Fruit fly (Drosophila melanogaster) whole organism, embryonic: ENCODE data around the gene Bap60.

ENCODE experiments used
- Abd-B ChIP-seq: fragments of 200-800 bp; sonication (Bioruptor generic); optimal IDR thresholded peaks from 2 replicates; lab custom pipeline; 2018; ENCODE audit warnings: missing biosample characterization, mild to moderate bottlenecking, missing genetic modification characterization, moderate library complexity
- Antp ChIP-seq: fragments of 200-800 bp; sonication (Bioruptor generic); optimal IDR thresholded peaks from 3 replicates; lab custom pipeline; 2016; ENCODE audit warnings: missing biosample characterization, missing genetic modification characterization
- Asciz ChIP-seq: fragments of 200-800 bp; sonication (Bioruptor generic); optimal IDR thresholded peaks from 2 replicates; lab custom pipeline; 2017; ENCODE audit warnings: missing biosample characterization, mild to moderate bottlenecking, missing genetic modification characterization, missing genetic modification reagents
- Bdp1 ChIP-seq: fragments of 200-800 bp; sonication (Bioruptor generic); optimal IDR thresholded peaks from 3 replicates; lab custom pipeline; 2016; ENCODE audit warnings: missing biosample characterization, missing genetic modification characterization
- CG10274 ChIP-seq: fragments of 200-800 bp; sonication (Bioruptor generic); optimal IDR thresholded peaks from 3 replicates; lab custom pipeline; 2017; ENCODE audit warnings: missing biosample characterization, mild to moderate bottlenecking, missing genetic modification characterization
- CG10979 ChIP-seq: fragments of 200-800 bp; sonication (Bioruptor generic); optimal IDR thresholded peaks from 2 replicates; lab custom pipeline; 2018; ENCODE audit warnings: missing biosample characterization, mild to moderate bottlenecking, missing genetic modification characterization, moderate library complexity
- CG12744 ChIP-seq: fragments of 200-800 bp; sonication (Bioruptor generic); optimal IDR thresholded peaks from 2 replicates; lab custom pipeline; 2016; ENCODE audit warnings: missing biosample characterization, missing genetic modification characterization
- CG13624 ChIP-seq: fragments of 200-800 bp; sonication (Bioruptor generic); optimal IDR thresholded peaks from 2 replicates; lab custom pipeline; 2016; ENCODE audit warnings: missing biosample characterization, missing genetic modification characterization
- CG14441 ChIP-seq: fragments of 200-800 bp; sonication (Bioruptor generic); IDR thresholded peaks from 2 replicates; pipeline ENCODE4 v1.3.6; 2022; ENCODE audit warnings: missing biosample characterization, missing genetic modification characterization
- CG14667 ChIP-seq: fragments of 200-800 bp; sonication (Bioruptor generic); IDR thresholded peaks from 2 replicates; pipeline ENCODE4 v1.3.6; 2022; ENCODE audit warnings: missing biosample characterization, missing genetic modification characterization
- CG15601 ChIP-seq: fragments of 200-800 bp; sonication (Bioruptor generic); optimal IDR thresholded peaks from 3 replicates; lab custom pipeline; 2019; ENCODE audit warnings: missing biosample characterization, mild to moderate bottlenecking, missing genetic modification characterization, moderate library complexity
- CG1603 ChIP-seq: fragments of 200-800 bp; sonication (Bioruptor generic); optimal IDR thresholded peaks from 2 replicates; lab custom pipeline; 2019; ENCODE audit warnings: missing biosample characterization, mild to moderate bottlenecking, missing genetic modification characterization, moderate library complexity
- CG16863 ChIP-seq: fragments of 200-800 bp; sonication (Bioruptor generic); optimal IDR thresholded peaks from 3 replicates; lab custom pipeline; 2016; ENCODE audit warnings: missing biosample characterization, missing genetic modification characterization
- CG17912 ChIP-seq: fragments of 200-800 bp; sonication (Bioruptor generic); optimal IDR thresholded peaks from 2 replicates; lab custom pipeline; 2018; ENCODE audit warnings: missing biosample characterization, mild to moderate bottlenecking, missing genetic modification characterization
- CG1792 ChIP-seq: fragments of 200-800 bp; sonication (Bioruptor generic); optimal IDR thresholded peaks from 2 replicates; lab custom pipeline; 2016; ENCODE audit warnings: missing biosample characterization, missing genetic modification characterization
- CG18262 ChIP-seq: fragments of 200-800 bp; optimal IDR thresholded peaks from 3 replicates; lab custom pipeline; 2019; ENCODE audit warnings: missing biosample characterization, mild to moderate bottlenecking, missing genetic modification characterization, moderate library complexity
- CG18599 ChIP-seq: fragments of 200-800 bp; sonication (Bioruptor generic); optimal IDR thresholded peaks from 3 replicates; lab custom pipeline; 2017; ENCODE audit warnings: missing biosample characterization, missing genetic modification characterization, mild to moderate bottlenecking, moderate library complexity, missing genetic modification reagents
- CG31388 ChIP-seq: fragments of 200-800 bp; sonication (Bioruptor generic); optimal IDR thresholded peaks from 2 replicates; lab custom pipeline; 2016; ENCODE audit warnings: missing biosample characterization, missing genetic modification characterization
- CG7556 ChIP-seq: fragments of 200-800 bp; sonication (Bioruptor generic); optimal IDR thresholded peaks from 2 replicates; lab custom pipeline; 2017; ENCODE audit warnings: missing biosample characterization, mild to moderate bottlenecking, missing genetic modification characterization
- CG8924 ChIP-seq: fragments of 200-800 bp; optimal IDR thresholded peaks from 3 replicates; lab custom pipeline; 2019; ENCODE audit warnings: missing biosample characterization, mild to moderate bottlenecking, missing genetic modification characterization, moderate library complexity
- CHES-1-like ChIP-seq: fragments of 200-800 bp; sonication (Bioruptor generic); optimal IDR thresholded peaks from 2 replicates; lab custom pipeline; 2016; ENCODE audit warnings: missing biosample characterization, missing genetic modification characterization
- Camta ChIP-seq: fragments of 200-800 bp; sonication (Bioruptor generic); optimal IDR thresholded peaks from 2 replicates; lab custom pipeline; 2016; ENCODE audit warnings: missing biosample characterization, missing genetic modification characterization
- Elba2 ChIP-seq: fragments of 200-800 bp; sonication (Bioruptor generic); optimal IDR thresholded peaks from 3 replicates; lab custom pipeline; 2016; ENCODE audit warnings: missing biosample characterization, missing genetic modification characterization
- HLH3B ChIP-seq: fragments of 200-800 bp; sonication (Bioruptor generic); IDR thresholded peaks from 2 replicates; pipeline ENCODE4 v1.3.6; 2022; ENCODE audit warnings: missing biosample characterization, missing genetic modification characterization
- HLH54F ChIP-seq: fragments of 200-800 bp; sonication (Bioruptor generic); optimal IDR thresholded peaks from 3 replicates; lab custom pipeline; 2016; ENCODE audit warnings: missing biosample characterization, missing genetic modification characterization
- Hand ChIP-seq: fragments of 200-800 bp; sonication (Bioruptor generic); optimal IDR thresholded peaks from 2 replicates; lab custom pipeline; 2017; ENCODE audit warnings: mild to moderate bottlenecking, missing biosample characterization, missing genetic modification reagents, missing genetic modification characterization
- HmgD ChIP-seq: fragments of 200-800 bp; sonication (Bioruptor generic); optimal IDR thresholded peaks from 3 replicates; lab custom pipeline; 2016; ENCODE audit warnings: missing biosample characterization, missing genetic modification characterization
- Max ChIP-seq: fragments of 200-800 bp; sonication (Bioruptor generic); optimal IDR thresholded peaks from 2 replicates; lab custom pipeline; 2016; ENCODE audit warnings: missing biosample characterization, mild to moderate bottlenecking, missing genetic modification characterization
- Nf-YB ChIP-seq: fragments of 200-800 bp; sonication (Bioruptor generic); optimal IDR thresholded peaks from 3 replicates; lab custom pipeline; 2019; ENCODE audit warnings: missing biosample characterization, mild to moderate bottlenecking, missing genetic modification characterization, moderate library complexity
- Pdp1 ChIP-seq, 2 experiments: fragments of 200-800 bp; sonication (Bioruptor generic); optimal IDR thresholded peaks; 3 replicates each; lab custom pipeline; 2016; ENCODE audit warnings: missing biosample characterization in 2 of 2, missing genetic modification characterization in 2 of 2, mild to moderate bottlenecking in 1 of 2, moderate library complexity in 1 of 2
- Taf1 ChIP-seq: fragments of 200-800 bp; sonication (Bioruptor generic); IDR thresholded peaks from 2 replicates; pipeline ENCODE4 v1.3.6; 2022; ENCODE audit warnings: missing biosample characterization, missing genetic modification characterization
- Trl ChIP-seq, 3 experiments: fragments of >200 bp in 2 of 3; fragments of 200-800 bp in 1 of 3; sonication (Bioruptor generic) in 1 of 3; optimal IDR thresholded peaks; 2 replicates in 1 of 3; 3 replicates in 2 of 3; lab custom pipeline; 2016 to 2017; ENCODE audit warnings: missing biosample characterization in 1 of 3, missing genetic modification characterization in 1 of 3
- Xbp1 ChIP-seq: fragments of 200-800 bp; sonication (Bioruptor generic); optimal IDR thresholded peaks from 3 replicates; lab custom pipeline; 2016; ENCODE audit warnings: missing biosample characterization, mild to moderate bottlenecking, missing genetic modification characterization
- Xrp1 ChIP-seq: fragments of 200-800 bp; sonication (Bioruptor generic); IDR thresholded peaks from 2 replicates; pipeline ENCODE4 v1.3.6; 2022; ENCODE audit warnings: missing biosample characterization, missing genetic modification characterization
- ato ChIP-seq: fragments of 200-800 bp; sonication (Bioruptor generic); IDR thresholded peaks from 2 replicates; pipeline ENCODE4 v1.3.6; 2022; ENCODE audit warnings: missing biosample characterization, missing genetic modification characterization; ENCODE audit not compliant: partially characterized antibody
- bab2 ChIP-seq: fragments of 200-800 bp; sonication (Bioruptor generic); optimal IDR thresholded peaks from 2 replicates; lab custom pipeline; 2016; ENCODE audit warnings: missing biosample characterization, missing genetic modification characterization
- cato ChIP-seq: fragments of 200-800 bp; sonication (Bioruptor generic); optimal IDR thresholded peaks from 2 replicates; lab custom pipeline; 2016; ENCODE audit warnings: missing biosample characterization, missing genetic modification characterization, borderline replicate concordance
- crc ChIP-seq: fragments of 200-800 bp; sonication (Bioruptor generic); optimal IDR thresholded peaks from 2 replicates; lab custom pipeline; 2016; ENCODE audit warnings: missing biosample characterization, missing genetic modification characterization
- disco-r ChIP-seq: fragments of 200-800 bp; sonication (Bioruptor generic); optimal IDR thresholded peaks from 2 replicates; lab custom pipeline; 2016; ENCODE audit warnings: missing biosample characterization, missing genetic modification characterization
- fd96Cb ChIP-seq: fragments of 200-800 bp; sonication (Bioruptor generic); optimal IDR thresholded peaks from 2 replicates; lab custom pipeline; 2018; ENCODE audit warnings: missing biosample characterization, mild to moderate bottlenecking, missing genetic modification characterization, moderate library complexity
- gro ChIP-seq: fragments of 200-800 bp; sonication (Bioruptor generic); optimal IDR thresholded peaks from 2 replicates; lab custom pipeline; 2016; ENCODE audit warnings: missing biosample characterization, missing genetic modification characterization
- hb ChIP-seq: fragments of 200-800 bp; sonication (Bioruptor generic); IDR thresholded peaks from 3 replicates; pipeline ENCODE4 v1.3.6; 2022; ENCODE audit warnings: missing biosample characterization, missing genetic modification characterization; ENCODE audit not compliant: partially characterized antibody
- her ChIP-seq: fragments of 200-800 bp; sonication (Bioruptor generic); optimal IDR thresholded peaks from 2 replicates; lab custom pipeline; 2016; ENCODE audit warnings: missing biosample characterization, missing genetic modification characterization
- salm ChIP-seq: fragments of 200-800 bp; sonication (Bioruptor generic); optimal IDR thresholded peaks from 2 replicates; lab custom pipeline; 2018; ENCODE audit warnings: missing biosample characterization, mild to moderate bottlenecking, missing genetic modification characterization
- schlank ChIP-seq: fragments of 200-800 bp; sonication (Bioruptor generic); optimal IDR thresholded peaks from 2 replicates; lab custom pipeline; 2018; ENCODE audit warnings: missing biosample characterization, mild to moderate bottlenecking, missing genetic modification characterization
- sug ChIP-seq: fragments of 200-800 bp; optimal IDR thresholded peaks from 2 replicates; lab custom pipeline; 2019; ENCODE audit warnings: missing biosample characterization, mild to moderate bottlenecking, missing genetic modification characterization, moderate library complexity
- tx ChIP-seq: fragments of 200-800 bp; sonication (Bioruptor generic); optimal IDR thresholded peaks from 2 replicates; lab custom pipeline; 2016; ENCODE audit warnings: missing biosample characterization, missing genetic modification characterization
- unpg ChIP-seq: fragments of 200-800 bp; sonication (Bioruptor generic); optimal IDR thresholded peaks from 3 replicates; lab custom pipeline; 2018; ENCODE audit warnings: missing biosample characterization, mild to moderate bottlenecking, missing genetic modification characterization, moderate library complexity
- zfh2 ChIP-seq: fragments of 200-800 bp; sonication (Bioruptor generic); optimal IDR thresholded peaks from 2 replicates; lab custom pipeline; 2016; ENCODE audit warnings: missing biosample characterization, missing genetic modification characterization

Gene Bap60

DNA sequence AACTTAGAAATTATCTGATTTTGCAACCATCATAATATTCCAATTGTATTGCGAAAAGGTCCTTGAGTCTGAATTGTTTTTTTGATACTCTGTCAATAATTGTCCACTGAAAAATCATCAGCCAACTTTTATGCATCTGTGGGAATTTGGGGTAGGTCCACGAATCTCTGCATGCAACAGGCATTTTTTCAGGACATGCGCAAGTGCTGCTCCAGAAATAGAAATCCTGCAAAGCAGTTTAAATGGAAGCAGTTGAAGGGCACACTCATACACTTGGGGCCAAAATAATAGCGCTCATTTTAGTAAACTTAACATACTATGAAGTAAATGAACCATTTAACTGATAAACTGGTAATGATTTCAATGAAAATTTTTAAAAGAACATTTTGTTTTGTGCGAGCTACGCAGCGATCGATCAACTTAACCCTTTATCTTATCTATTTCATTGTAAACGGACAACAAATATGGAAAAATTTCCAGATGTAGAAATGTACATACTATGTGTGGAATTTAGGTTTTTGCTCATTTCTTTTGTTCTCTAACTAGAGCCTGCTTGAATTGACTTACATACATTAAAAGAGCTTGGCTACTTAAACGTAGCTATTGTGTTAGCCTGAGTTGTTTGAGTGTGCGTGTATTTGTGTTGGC lies 29.0 kb downstream of the Bap60 start (continued):
- TF ChIP-seq her (GFP tag; lab: Kevin White, UChicago) (peak; percentile 54), CG14441 (GFP tag; lab: Robert Waterston, UW) (0 out of 2 replicates have a peak, but pooled peaks have one; percentile 9), zfh2 (peak; percentile 59), Xbp1 (peak; percentile 69), Trl (optimal IDR thresholded peaks at IDR 0.05; lab: Kevin White, UChicago) (no peak), Trl (GFP tag; optimal IDR thresholded peaks at IDR 0.05; lab: Kevin White, UChicago) (peak; percentile 23), Abd-B (GFP tag; lab: Kevin White, UChicago) (peak; percentile 42), bab2 (peak; percentile 52), CG31388 (GFP tag; lab: Kevin White, UChicago) (no peak), CG15601 (tag; lab: Kevin White, UChicago) (peak; percentile 72), Hand (GFP tag; lab: Kevin White, UChicago) (peak; percentile 84), crc (GFP tag; lab: Kevin White, UChicago) (peak; percentile 51), disco-r (GFP tag; lab: Kevin White, UChicago) (peak; percentile 29), HLH3B (no peak), CG1603 (tag; lab: Kevin White, UChicago) (peak; percentile 55), Taf1 (GFP tag; lab: Robert Waterston, UW) (no peak), gro (GFP tag; lab: Kevin White, UChicago) (peak; percentile 45), CG18262 (peak; percentile 86), CG1792 (GFP tag; lab: Kevin White, UChicago) (peak; percentile 22), CG8924 (tag; lab: Kevin White, UChicago) (peak; percentile 84), unpg (GFP tag; lab: Kevin White, UChicago) (peak; percentile 62), CG16863 (GFP tag; lab: Kevin White, UChicago) (peak; percentile 25), CG14667 (GFP tag; lab: Robert Waterston, UW) (no peak), CHES-1-like (peak; percentile 49), cato (GFP tag; lab: Kevin White, UChicago) (no peak), schlank (tag; lab: Kevin White, UChicago) (peak; percentile 56), tx (peak; percentile 65), ato (no peak), Asciz (GFP tag; lab: Kevin White, UChicago) (peak; percentile 48), hb (no peak), CG12744 (GFP tag; lab: Kevin White, UChicago) (peak; percentile 31), CG13624 (peak; percentile 58), CG18599 (GFP tag; lab: Kevin White, UChicago) (peak; percentile 77), Camta (peak; percentile 69), Nf-YB (peak; percentile 51), sug (tag; lab: Kevin White, UChicago) (peak; percentile 77), HLH54F (GFP tag; lab: Kevin White, UChicago) (peak; percentile 57), Elba2 (GFP tag; lab: Kevin White, UChicago) (no peak), CG17912 (GFP tag; lab: Kevin White, UChicago) (peak; percentile 16), salm (tag; lab: Kevin White, UChicago) (peak; percentile 54), HmgD (GFP tag; lab: Kevin White, UChicago) (peak; percentile 36), Max (GFP tag; lab: Kevin White, UChicago) (peak; percentile 65), CG10979 (tag; lab: Kevin White, UChicago) (peak; percentile 81), Antp (GFP tag; lab: Kevin White, UChicago) (peak; percentile 63), fd96Cb (tag; lab: Kevin White, UChicago) (peak; percentile 64), CG10274 (GFP tag; lab: Kevin White, UChicago) (peak; percentile 13), Bdp1 (GFP tag; lab: Kevin White, UChicago) (peak; percentile 34), Xrp1 (GFP tag; lab: Robert Waterston, UW) (peak; percentile 57; the same call in 1 of the 2 replicates), CG7556 (GFP tag; lab: Kevin White, UChicago) (peak; percentile 82), Pdp1 (GFP tag; optimal IDR thresholded peaks at IDR 0.05; lab: Kevin White, UChicago) (peak; percentile 51 to 71)
